Fruit fly (Drosophila melanogaster): ENCODE data around the gene CG31380.

Gene CG31380

DNA sequence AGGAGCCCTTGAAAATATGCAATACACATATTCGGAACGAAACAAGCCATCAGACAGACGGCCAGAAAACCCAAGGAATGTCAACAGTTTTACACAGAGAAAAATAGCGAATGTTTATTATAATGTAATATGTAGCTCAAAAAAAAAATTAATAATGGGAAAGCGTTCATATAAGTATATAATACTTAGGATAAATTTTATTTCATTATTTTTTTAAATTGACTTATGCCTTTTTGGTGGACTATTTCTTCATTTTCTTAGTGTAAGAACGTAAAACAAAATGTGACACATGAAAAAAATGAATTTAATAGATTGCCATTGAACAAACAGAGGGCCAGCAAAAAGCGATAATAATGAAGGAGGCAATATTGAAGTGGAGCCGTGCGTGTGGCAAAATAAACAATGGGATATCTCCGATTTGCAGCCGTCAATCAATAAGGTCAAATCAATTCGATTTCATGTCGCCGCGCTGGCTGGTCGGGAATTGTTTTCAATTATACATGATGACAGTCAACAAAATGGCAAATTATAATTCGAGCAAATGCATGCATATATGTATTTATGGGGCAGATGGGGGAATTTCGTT, 34.3 kb downstream of the CG31380 start:
- TF ChIP-seq rib (GFP tag; IDR thresholded peaks at IDR 0.05) (no peak), Camta (GFP tag; optimal IDR thresholded peaks at IDR 0.05) (no peak), CG10654 (GFP tag; optimal IDR thresholded peaks at IDR 0.05) (peak; percentile 36), ara (GFP tag; IDR thresholded peaks at IDR 0.05) (no peak), seq (GFP tag; IDR thresholded peaks at IDR 0.05) (no peak), grn (GFP tag; optimal IDR thresholded peaks at IDR 0.05) (no peak), dan (GFP tag; IDR thresholded peaks at IDR 0.05) (no peak), CG4424 (GFP tag; optimal IDR thresholded peaks at IDR 0.05) (peak; percentile 14), CG6689 (GFP tag; IDR thresholded peaks at IDR 0.05) (0 out of 2 replicates have a peak, but pooled peaks have one; percentile 25), hth (optimal IDR thresholded peaks at IDR 0.05) (no peak), Ptx1 (GFP tag; IDR thresholded peaks at IDR 0.05) (peak; percentile 43), CG4707 (GFP tag; optimal IDR thresholded peaks at IDR 0.05) (no peak), CG9727 (GFP tag; optimal IDR thresholded peaks at IDR 0.05) (peak; percentile 34), CG7745 (tag; optimal IDR thresholded peaks at IDR 0.05) (no peak), CG2116 (GFP tag; optimal IDR thresholded peaks at IDR 0.05) (no peak), CG1024 (GFP tag; IDR thresholded peaks at IDR 0.05) (no peak), lilli (GFP tag; optimal IDR thresholded peaks at IDR 0.05) (no peak), CG16779 (GFP tag; IDR thresholded peaks at IDR 0.05) (no peak), CkIIα-i1 (GFP tag; IDR thresholded peaks at IDR 0.05) (no peak), Hr51 (GFP tag; optimal IDR thresholded peaks at IDR 0.05) (peak in 1 of 2 experiments; percentile 27), Sox102F (GFP tag; optimal IDR thresholded peaks at IDR 0.05) (peak; percentile 25), bsh (GFP tag; optimal IDR thresholded peaks at IDR 0.05) (no peak), CG32532 (GFP tag; IDR thresholded peaks at IDR 0.05) (peak; percentile 59; the same call in 1 of the 2 replicates), twi (tag; optimal IDR thresholded peaks at IDR 0.05) (no peak), CG6765 (GFP tag; optimal IDR thresholded peaks at IDR 0.05) (no peak), Ets65A (GFP tag) (peak; percentile 51), CG9215 (GFP tag; IDR thresholded peaks at IDR 0.05) (peak; percentile 49), YL-1 (GFP tag; optimal IDR thresholded peaks at IDR 0.05) (no peak), CG7839 (tag; optimal IDR thresholded peaks at IDR 0.05) (peak; percentile 81), gcm (GFP tag; optimal IDR thresholded peaks at IDR 0.05) (no peak), Fer1 (GFP tag; optimal IDR thresholded peaks at IDR 0.05) (no peak), CG31224 (GFP tag; IDR thresholded peaks at IDR 0.05) (0 out of 2 replicates have a peak, but pooled peaks have one; percentile 15), ab (GFP tag; optimal IDR thresholded peaks at IDR 0.05) (no peak), E2f1 (GFP tag; IDR thresholded peaks at IDR 0.05) (no peak), zen (tag; optimal IDR thresholded peaks at IDR 0.05) (peak; percentile 79), Xrp1 (GFP tag; IDR thresholded peaks at IDR 0.05) (peak; percentile 57), slbo (GFP tag; IDR thresholded peaks at IDR 0.05) (peak; percentile 38; the same call in 1 of the 2 replicates), jumu (GFP tag; optimal IDR thresholded peaks at IDR 0.05) (no peak), BtbVII (GFP tag; optimal IDR thresholded peaks at IDR 0.05) (no peak), row (GFP tag; IDR thresholded peaks at IDR 0.05) (no peak; the same call in 2 of the 3 replicates), CG17612 (GFP tag; IDR thresholded peaks at IDR 0.05) (0 out of 2 replicates have a peak, but pooled peaks have one; percentile 7), CG15073 (GFP tag; optimal IDR thresholded peaks at IDR 0.05) (no peak), Deaf1 (tag; optimal IDR thresholded peaks at IDR 0.05) (no peak), CG11723 (GFP tag; optimal IDR thresholded peaks at IDR 0.05) (no peak), Gug (GFP tag; IDR thresholded peaks at IDR 0.05) (no peak), ttk (GFP tag; IDR thresholded peaks at IDR 0.05) (0 out of 2 replicates have a peak, but pooled peaks have one; percentile 7), Abd-B (GFP tag; optimal IDR thresholded peaks at IDR 0.05) (peak; percentile 73), CG15269 (tag; optimal IDR thresholded peaks at IDR 0.05) (peak; percentile 13), CG8290 (GFP tag; optimal IDR thresholded peaks at IDR 0.05) (no peak), CG8290 (tag; optimal IDR thresholded peaks at IDR 0.05) (no peak), salm (tag; optimal IDR thresholded peaks at IDR 0.05) (no peak), gt (GFP tag; IDR thresholded peaks at IDR 0.05) (no peak)

All from whole organism, embryonic.